Worm (Caenorhabditis elegans): Measurements from ENCODE around the gene C33B4.5.

DNA sequence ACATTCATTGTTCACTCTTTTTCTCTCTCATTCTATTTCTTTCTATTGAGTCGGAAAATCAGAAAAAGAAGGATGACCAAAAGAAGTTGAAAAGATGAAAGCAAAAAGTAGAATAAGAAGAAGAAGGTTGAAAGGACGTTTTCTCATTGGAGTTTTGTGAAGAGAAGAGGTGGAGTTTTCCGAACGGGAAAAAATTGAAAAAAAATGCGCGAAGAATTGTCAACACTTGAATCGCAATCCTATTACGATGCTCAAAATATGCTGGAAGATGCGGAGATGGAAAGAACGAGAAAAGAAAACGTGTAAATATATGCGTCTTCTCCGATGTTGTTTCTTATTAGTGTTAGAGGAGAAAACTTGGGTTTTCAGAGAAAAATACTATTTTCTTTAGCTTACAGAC is 49.8 kb upstream of the C33B4.5 start:
- TF ChIP-seq cog-1 (tag; optimal IDR thresholded peaks at IDR 0.05) (no peak), flt-1 (GFP tag; IDR thresholded peaks at IDR 0.05) (no peak), T22C8.4 (GFP tag; IDR thresholded peaks at IDR 0.05) (no peak)

All from whole organism, midembryonic.